Worm (Caenorhabditis elegans) whole organism, L4 larva: ENCODE results near the gene T20D4.10.
A peak's percentile ranks its signal among the peaks of the same experiment; 100 is the strongest.

Experiments used
- F49E8.2 ChIP-seq: sonication (generic microtip); optimal IDR thresholded peaks from 2 replicates; lab custom pipeline; 2016; ENCODE audit warnings: missing compliant biosample characterization, mild to moderate bottlenecking, missing genetic modification characterization, borderline replicate concordance
- aha-1 ChIP-seq: fragments of 150-350 bp; peaks from one replicate; lab custom pipeline; 2014; ENCODE audit warnings: missing biosample characterization, missing genetic modification characterization
- aly-2 ChIP-seq: sonication (generic microtip); optimal IDR thresholded peaks from 2 replicates; lab custom pipeline; 2018; ENCODE audit warnings: missing biosample characterization, missing genetic modification characterization
- ceh-20 ChIP-seq: fragments of 200-800 bp; sonication (Bioruptor generic); IDR thresholded peaks from 2 replicates; pipeline ENCODE4 v1.3.6; 2022; ENCODE audit warnings: missing genetic modification reagents, missing genetic modification characterization, missing compliant biosample characterization
- ceh-44 ChIP-seq: fragments of 200-800 bp; sonication (Bioruptor generic); IDR thresholded peaks from 2 replicates; pipeline ENCODE4 v1.3.6; 2022; ENCODE audit warnings: missing genetic modification reagents, missing genetic modification characterization, missing compliant biosample characterization
- ces-1 ChIP-seq: fragments of 150-350 bp; sonication (generic microtip); optimal IDR thresholded peaks from 4 replicates; lab custom pipeline; 2014; ENCODE audit warnings: missing biosample characterization, missing genetic modification reagents, missing genetic modification characterization
- cey-2 ChIP-seq: sonication (generic microtip); optimal IDR thresholded peaks from 3 replicates; lab custom pipeline; 2017; ENCODE audit warnings: missing genetic modification characterization, mild to moderate bottlenecking, missing compliant biosample characterization, antibody characterized with exemption, borderline replicate concordance; ENCODE audit not compliant: insufficient read depth
- ctbp-1 ChIP-seq: fragments of 200-800 bp; sonication (Bioruptor generic); IDR thresholded peaks from 2 replicates; pipeline ENCODE4 v1.3.6; 2022; ENCODE audit warnings: missing genetic modification reagents, missing genetic modification characterization, missing compliant biosample characterization
- lin-13 ChIP-seq: fragments of 150-350 bp; optimal IDR thresholded peaks from 2 replicates; lab custom pipeline; 2014; ENCODE audit warnings: missing biosample characterization, missing genetic modification reagents, missing genetic modification characterization
- nhr-10 ChIP-seq: fragments of 150-350 bp; optimal IDR thresholded peaks from 2 replicates; lab custom pipeline; 2014; ENCODE audit warnings: missing biosample characterization, missing genetic modification characterization
- nhr-237 ChIP-seq: sonication (generic microtip); optimal IDR thresholded peaks from 2 replicates; lab custom pipeline; 2017; ENCODE audit warnings: missing biosample characterization, missing genetic modification characterization
- skn-1 ChIP-seq: fragments of 150-350 bp; optimal IDR thresholded peaks from 2 replicates; lab custom pipeline; 2014; ENCODE audit warnings: missing biosample characterization, missing genetic modification characterization
- tra-1 ChIP-seq: fragments of 200-800 bp; sonication (Bioruptor generic); IDR thresholded peaks from 2 replicates; pipeline ENCODE4 v1.3.6; 2022; ENCODE audit warnings: missing genetic modification reagents, missing genetic modification characterization, missing compliant biosample characterization
- unc-62 ChIP-seq, 3 experiments: fragments of 150-350 bp in 1 of 3; sonication (generic microtip); optimal IDR thresholded peaks in 2 of 3; peaks in 1 of 3; 1 replicate in 1 of 3; 2 replicates in 2 of 3; lab custom pipeline; 2014 to 2017; ENCODE audit warnings: missing biosample characterization in 3 of 3, missing genetic modification characterization in 3 of 3, missing genetic modification reagents in 3 of 3, missing genotype in 1 of 3

T20D4.10 gene

ce11 chrV:3445090-3445832, 45.2 kb downstream of the T20D4.10 start:
- peak in 1 of 2 experiments; percentile 83 for TF ChIP-seq unc-62 (GFP tag; optimal IDR thresholded peaks at IDR 0.05 in 1 of 2; lab: Kevin White, UChicago)
- TF ChIP-seq unc-62 (tag; optimal IDR thresholded peaks at IDR 0.05; lab: Kevin White, UChicago), result no peak
- TF ChIP-seq cey-2, result no peak

DNA sequence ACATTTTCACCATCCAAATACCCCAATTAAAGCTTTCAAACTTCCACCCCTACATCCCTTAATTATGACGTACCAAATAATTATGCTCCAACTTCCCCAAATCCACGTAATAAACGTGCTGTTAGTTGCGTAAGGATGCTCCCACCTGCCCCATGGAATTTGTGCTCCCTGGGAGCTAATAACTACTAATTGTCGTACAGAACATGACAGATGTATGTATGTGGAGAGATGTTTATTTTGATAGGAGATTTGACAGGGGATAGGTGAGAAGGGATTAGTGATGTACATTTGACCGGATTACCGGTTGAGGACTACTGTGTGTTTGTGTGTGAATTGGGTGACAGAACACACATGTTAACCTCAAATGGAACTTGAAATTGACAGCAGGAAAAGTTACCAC, 49.8 kb downstream of the T20D4.10 start:
- TF ChIP-seq F49E8.2 (tag; lab: Kevin White, UChicago), result no peak
- no peak for TF ChIP-seq ces-1 (GFP tag; lab: Kevin White, UChicago)
- no peak for TF ChIP-seq nhr-10 (tag; lab: Kevin White, UChicago)
- TF ChIP-seq nhr-237 (tag; lab: Kevin White, UChicago), result no peak
- TF ChIP-seq ctbp-1 (GFP tag; lab: Robert Waterston, UW), result no peak
- no peak for TF ChIP-seq ceh-20 (GFP tag; lab: Robert Waterston, UW)
- no peak for TF ChIP-seq ceh-44 (GFP tag; lab: Robert Waterston, UW)
- no peak for TF ChIP-seq tra-1 (GFP tag; lab: Robert Waterston, UW)
- no peak for TF ChIP-seq aly-2 (tag; lab: Kevin White, UChicago)
- no peak for TF ChIP-seq lin-13 (GFP tag; lab: Kevin White, UChicago)

DNA sequence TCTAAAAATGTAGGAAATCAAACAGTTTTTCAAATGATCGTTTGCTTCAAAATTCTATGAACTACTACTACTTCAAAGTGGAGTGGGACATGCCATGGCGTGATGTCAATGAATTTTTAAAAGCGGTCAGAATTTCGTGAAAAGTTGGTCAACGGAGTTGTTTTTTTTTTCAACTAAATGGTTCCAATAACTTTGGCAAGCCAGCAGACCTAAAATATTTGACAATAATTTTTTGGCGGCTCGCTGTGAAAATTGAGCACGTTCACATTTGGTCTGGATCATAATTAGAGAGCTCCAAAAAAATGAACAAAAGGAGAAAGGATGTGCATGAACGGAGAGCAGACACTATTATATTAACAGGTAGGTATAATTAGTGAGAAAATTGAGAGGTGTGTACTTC, 50.3 kb downstream of the T20D4.10 start:
- TF ChIP-seq skn-1 (tag; lab: Kevin White, UChicago) (no peak), aha-1 (tag; lab: Kevin White, UChicago) (peak; percentile 70), unc-62 (GFP tag; optimal IDR thresholded peaks at IDR 0.05 in 1 of 2; lab: Kevin White, UChicago) (peak in 1 of 2 experiments; percentile 91), unc-62 (tag; optimal IDR thresholded peaks at IDR 0.05; lab: Kevin White, UChicago) (no peak)
